Worm (Caenorhabditis elegans) whole organism, mixed stage, embryonic: Measurements from ENCODE around the gene moa-2.

Experiments
- M03D4.4 ChIP-seq: sonication (generic microtip); optimal IDR thresholded peaks from 2 replicates; lab custom pipeline; 2017; ENCODE audit warnings: mild to moderate bottlenecking, missing genetic modification characterization, missing compliant biosample characterization
- bed-3 ChIP-seq: fragments of 200-800 bp; sonication (Bioruptor generic); optimal IDR thresholded peaks from 3 replicates; lab custom pipeline; 2018; ENCODE audit warnings: mild to moderate bottlenecking, missing genetic modification characterization, moderate library complexity, missing compliant biosample characterization
- blmp-1 ChIP-seq: fragments of 150-350 bp; optimal IDR thresholded peaks from 2 replicates; lab custom pipeline; 2014; ENCODE audit warnings: missing biosample characterization, missing genetic modification characterization
- ceh-39 ChIP-seq: fragments of 150-350 bp; optimal IDR thresholded peaks from 2 replicates; lab custom pipeline; 2014; ENCODE audit warnings: missing biosample characterization, missing genetic modification characterization
- ceh-43 ChIP-seq: fragments of 200-800 bp; sonication (Bioruptor generic); optimal IDR thresholded peaks from 2 replicates; lab custom pipeline; 2018; ENCODE audit warnings: mild to moderate bottlenecking, missing genetic modification characterization, moderate library complexity, missing compliant biosample characterization
- ceh-83 ChIP-seq: fragments of 200-800 bp; sonication (Bioruptor generic); optimal IDR thresholded peaks from 2 replicates; lab custom pipeline; 2018; ENCODE audit warnings: mild to moderate bottlenecking, missing genetic modification characterization, missing compliant biosample characterization
- ces-1 ChIP-seq: fragments of 150-350 bp; optimal IDR thresholded peaks from 2 replicates; lab custom pipeline; 2014; ENCODE audit warnings: missing biosample characterization, missing genetic modification reagents, missing genetic modification characterization
- cnd-1 ChIP-seq: fragments of 200-800 bp; sonication (Bioruptor generic); optimal IDR thresholded peaks from 2 replicates; lab custom pipeline; 2018; ENCODE audit warnings: mild to moderate bottlenecking, missing genetic modification characterization, missing compliant biosample characterization
- drap-1 ChIP-seq: fragments of 200-800 bp; sonication (Bioruptor generic); optimal IDR thresholded peaks from 3 replicates; lab custom pipeline; 2018; ENCODE audit warnings: mild to moderate bottlenecking, missing genetic modification characterization, missing compliant biosample characterization
- elt-1 ChIP-seq: sonication (generic microtip); optimal IDR thresholded peaks from 2 replicates; lab custom pipeline; 2017; ENCODE audit warnings: missing genetic modification characterization, mild to moderate bottlenecking, missing compliant biosample characterization, antibody characterized with exemption, moderate library complexity, borderline replicate concordance; ENCODE audit not compliant: insufficient read depth
- elt-3 ChIP-seq: fragments of 150-350 bp; optimal IDR thresholded peaks from 2 replicates; lab custom pipeline; 2014; ENCODE audit warnings: missing biosample characterization, missing genetic modification characterization
- flh-1 ChIP-seq: fragments of 200-800 bp; sonication (Bioruptor generic); optimal IDR thresholded peaks from 2 replicates; lab custom pipeline; 2018; ENCODE audit warnings: mild to moderate bottlenecking, missing genetic modification characterization, moderate library complexity, missing compliant biosample characterization
- ham-2 ChIP-seq: fragments of 200-800 bp; sonication (Bioruptor generic); optimal IDR thresholded peaks from 2 replicates; lab custom pipeline; 2018; ENCODE audit warnings: mild to moderate bottlenecking, missing genetic modification characterization, missing compliant biosample characterization
- hlh-1 ChIP-seq: fragments of 150-350 bp; optimal IDR thresholded peaks from 2 replicates; lab custom pipeline; 2014; ENCODE audit warnings: missing biosample characterization, missing genetic modification reagents, missing genetic modification characterization
- lin-13 ChIP-seq: fragments of 150-350 bp; optimal IDR thresholded peaks from 2 replicates; lab custom pipeline; 2014; ENCODE audit warnings: missing biosample characterization, missing genetic modification characterization
- lin-32 ChIP-seq: fragments of 200-800 bp; sonication (Bioruptor generic); optimal IDR thresholded peaks from 2 replicates; lab custom pipeline; 2018; ENCODE audit warnings: mild to moderate bottlenecking, missing genetic modification characterization, missing compliant biosample characterization
- lsy-2 ChIP-seq: fragments of 150-350 bp; optimal IDR thresholded peaks from 2 replicates; lab custom pipeline; 2014; ENCODE audit warnings: missing biosample characterization, missing genetic modification characterization
- mab-5 ChIP-seq: fragments of 150-350 bp; optimal IDR thresholded peaks from 2 replicates; lab custom pipeline; 2014; ENCODE audit warnings: missing biosample characterization, missing genetic modification characterization
- mep-1 ChIP-seq: fragments of 150-350 bp; optimal IDR thresholded peaks from 2 replicates; lab custom pipeline; 2017; ENCODE audit warnings: missing biosample characterization, missing genetic modification reagents, missing genetic modification characterization, inconsistent platforms
- mls-2 ChIP-seq: sonication (generic microtip); optimal IDR thresholded peaks from 2 replicates; lab custom pipeline; 2016; ENCODE audit warnings: mild to moderate bottlenecking, missing genetic modification characterization, moderate library complexity, missing compliant biosample characterization
- nhr-12 ChIP-seq: fragments of 150-350 bp; optimal IDR thresholded peaks from 2 replicates; lab custom pipeline; 2014; ENCODE audit warnings: missing biosample characterization, missing genetic modification characterization
- nhr-2 ChIP-seq: fragments of 150-350 bp; optimal IDR thresholded peaks from 2 replicates; lab custom pipeline; 2014; ENCODE audit warnings: missing biosample characterization, missing genetic modification characterization
- nhr-237 ChIP-seq: fragments of 150-350 bp; optimal IDR thresholded peaks from 2 replicates; lab custom pipeline; 2014; ENCODE audit warnings: missing biosample characterization, missing genetic modification characterization
- nhr-28 ChIP-seq: fragments of 150-350 bp; optimal IDR thresholded peaks from 2 replicates; lab custom pipeline; 2014; ENCODE audit warnings: missing biosample characterization, missing genetic modification characterization
- nhr-76 ChIP-seq: sonication (generic microtip); optimal IDR thresholded peaks from 2 replicates; lab custom pipeline; 2017; ENCODE audit warnings: missing biosample characterization, missing genetic modification characterization
- pha-4 ChIP-seq: fragments of 150-350 bp; optimal IDR thresholded peaks from 2 replicates; lab custom pipeline; 2018; ENCODE audit warnings: missing biosample characterization, missing genetic modification reagents, missing genetic modification characterization
- snpc-4 ChIP-seq: fragments of 150-350 bp; optimal IDR thresholded peaks from 2 replicates; lab custom pipeline; 2014; ENCODE audit warnings: missing biosample characterization, missing genetic modification characterization
- sptf-1 ChIP-seq: sonication (generic microtip); optimal IDR thresholded peaks from 2 replicates; lab custom pipeline; 2017; ENCODE audit warnings: mild to moderate bottlenecking, missing genetic modification characterization, moderate library complexity, missing compliant biosample characterization
- unc-39 ChIP-seq: fragments of 150-350 bp; optimal IDR thresholded peaks from 2 replicates; lab custom pipeline; 2014; ENCODE audit warnings: missing biosample characterization, missing genetic modification characterization
- unc-62 ChIP-seq: fragments of 150-350 bp; optimal IDR thresholded peaks from 2 replicates; lab custom pipeline; 2014; ENCODE audit warnings: missing biosample characterization, missing genetic modification reagents, missing genetic modification characterization
- zip-8 ChIP-seq: fragments of 150-350 bp; optimal IDR thresholded peaks from 2 replicates; lab custom pipeline; 2014; ENCODE audit warnings: missing biosample characterization, missing genetic modification characterization
- ztf-11 ChIP-seq: fragments of 150-350 bp; optimal IDR thresholded peaks from 2 replicates; lab custom pipeline; 2014; ENCODE audit warnings: missing biosample characterization, missing genetic modification characterization

moa-2 gene

DNA sequence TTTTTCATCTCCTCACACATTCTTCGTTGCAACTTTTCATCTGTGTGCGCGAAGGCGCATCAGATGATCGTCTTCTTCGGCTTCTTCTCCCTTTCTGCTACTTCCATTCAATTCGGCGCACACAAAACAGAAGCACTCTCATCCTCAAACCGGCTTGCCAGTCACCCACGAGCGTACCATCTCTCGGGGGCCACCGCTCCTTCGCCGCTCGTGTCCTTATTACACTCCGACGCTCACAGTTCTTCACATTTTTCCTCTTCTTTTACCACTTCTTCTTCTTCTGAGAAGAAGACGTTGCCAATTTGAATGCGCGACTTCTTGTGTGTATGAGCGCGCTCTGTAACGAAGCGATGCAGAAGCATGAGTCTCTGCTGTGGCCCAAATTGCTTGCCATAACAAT, 20.3 kb downstream of the moa-2 start:
- no peak for TF ChIP-seq nhr-76 (tag; lab: Kevin White, UChicago)
- no peak for TF ChIP-seq ceh-83
- peak; percentile 69 for TF ChIP-seq ham-2 (GFP tag; lab: Kevin White, UChicago)

DNA sequence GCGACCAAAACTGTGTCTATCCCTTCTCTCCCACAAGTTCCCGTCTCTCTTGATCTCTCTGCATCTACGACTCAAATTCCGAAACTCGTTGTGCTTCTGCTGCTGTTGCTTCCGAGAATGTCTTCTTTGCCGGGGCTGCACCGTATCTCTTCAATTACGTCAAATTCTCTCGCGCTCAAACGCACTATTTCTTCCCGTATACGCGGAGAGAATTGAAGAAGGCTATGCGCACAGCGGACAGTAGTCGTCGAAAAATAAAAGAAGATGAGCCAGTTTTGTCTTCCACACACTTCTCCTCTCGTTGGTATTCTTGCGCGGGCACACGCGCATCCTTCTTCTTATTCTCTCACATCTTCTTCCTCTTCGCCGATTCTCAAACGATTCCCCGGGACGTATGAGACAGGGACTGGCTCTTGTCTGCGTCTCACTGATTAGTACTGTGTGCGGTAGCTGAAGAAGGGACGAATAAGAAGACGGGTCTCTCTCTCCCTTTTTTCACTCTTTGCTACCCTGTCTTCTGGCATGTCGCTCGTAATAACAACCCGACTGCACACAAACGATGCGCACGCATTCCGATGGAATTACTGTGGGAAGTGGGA, 22.4 kb downstream of the moa-2 start:
- peak; percentile 97 for TF ChIP-seq ham-2 (GFP tag; lab: Kevin White, UChicago)
- TF ChIP-seq sptf-1 (tag; lab: Kevin White, UChicago), result peak; percentile 48
- TF ChIP-seq blmp-1 (tag; lab: Kevin White, UChicago), result peak; percentile 48
- TF ChIP-seq cnd-1 (tag; lab: Kevin White, UChicago), result peak; percentile 32
- TF ChIP-seq drap-1 (GFP tag; lab: Kevin White, UChicago), result peak; percentile 0
- peak; percentile 49 for TF ChIP-seq mls-2
- TF ChIP-seq unc-62, result no peak
- no peak for TF ChIP-seq nhr-12 (tag; lab: Kevin White, UChicago)
- no peak for TF ChIP-seq flh-1
- peak; percentile 66 for TF ChIP-seq ces-1 (GFP tag; lab: Kevin White, UChicago)

ce11 chrII:7675752-7676151, 23.1 kb downstream of the moa-2 start:
- TF ChIP-seq elt-3 (no peak), snpc-4 (no peak), ceh-39 (no peak), mab-5 (tag; lab: Kevin White, UChicago) (no peak), ham-2 (GFP tag; lab: Kevin White, UChicago) (no peak), nhr-12 (tag; lab: Kevin White, UChicago) (no peak), drap-1 (GFP tag; lab: Kevin White, UChicago) (no peak), nhr-237 (no peak), lin-13 (tag; lab: Kevin White, UChicago) (no peak), elt-1 (no peak), lin-32 (GFP tag; lab: Kevin White, UChicago) (no peak), ceh-43 (GFP tag; lab: Kevin White, UChicago) (no peak), sptf-1 (tag; lab: Kevin White, UChicago) (no peak), hlh-1 (no peak), unc-39 (tag; lab: Kevin White, UChicago) (no peak), zip-8 (no peak), unc-62 (no peak), blmp-1 (tag; lab: Kevin White, UChicago) (no peak), flh-1 (no peak)

DNA sequence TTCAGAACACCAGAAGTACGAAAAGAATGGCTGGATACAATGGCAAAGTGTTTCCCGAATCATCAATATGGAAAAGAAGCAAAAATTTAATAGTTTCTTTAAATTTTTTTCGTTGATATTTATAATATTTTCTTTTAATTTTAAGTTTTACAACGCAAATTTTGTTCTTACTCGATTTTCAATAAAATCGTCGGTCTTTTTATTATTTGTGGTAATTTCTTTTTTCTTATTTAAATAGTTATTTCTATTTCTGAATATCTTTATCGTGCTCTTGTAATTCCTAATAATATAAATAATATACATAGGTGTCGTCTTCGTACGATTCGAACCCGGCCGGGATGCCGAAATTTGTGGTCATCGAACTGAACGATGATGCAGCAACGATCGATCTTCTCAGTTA, 27.1 kb downstream of the moa-2 start, which contains the start of gene lir-1:
Gene lir-1, plus strand, starts transcription at position 301 of the 400 bp plus-strand sequence.
- TF ChIP-seq lin-13 (tag; lab: Kevin White, UChicago), result no peak
- TF ChIP-seq lin-32 (GFP tag; lab: Kevin White, UChicago), result no peak
- TF ChIP-seq drap-1 (GFP tag; lab: Kevin White, UChicago), result no peak
- no peak for TF ChIP-seq nhr-2 (tag; lab: Kevin White, UChicago)

DNA sequence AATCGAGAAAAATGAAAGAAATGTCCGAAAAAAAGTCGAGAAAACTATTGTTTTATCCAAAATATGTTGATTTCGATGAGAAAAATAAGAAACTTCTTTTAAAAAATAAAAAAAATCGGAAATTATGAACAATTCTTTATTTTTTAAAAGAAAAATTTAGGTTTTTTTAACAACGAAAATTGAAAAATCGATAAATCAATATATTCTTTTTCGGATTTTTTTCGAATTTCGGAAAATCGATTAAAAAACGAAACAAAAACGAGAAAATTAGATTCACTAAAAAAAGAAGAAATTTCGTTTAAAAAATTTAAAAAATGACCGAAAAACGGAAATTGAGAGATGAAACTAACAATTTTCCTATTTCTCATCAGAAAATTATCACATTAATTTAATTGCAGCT, 28.8 kb downstream of the moa-2 start:
- no peak for TF ChIP-seq M03D4.4 (tag; lab: Kevin White, UChicago)
- no peak for TF ChIP-seq cnd-1 (tag; lab: Kevin White, UChicago)
- no peak for TF ChIP-seq bed-3
- no peak for TF ChIP-seq lin-32 (GFP tag; lab: Kevin White, UChicago)
- no peak for TF ChIP-seq sptf-1 (tag; lab: Kevin White, UChicago)
- no peak for TF ChIP-seq pha-4 (tag; lab: Kevin White, UChicago)
- TF ChIP-seq, all 35 proteins: peak for 0

ce11 chrII:7669409-7669808, 29.4 kb downstream of the moa-2 start:
- peak; percentile 10 for TF ChIP-seq mls-2
- TF ChIP-seq lsy-2 (tag; lab: Kevin White, UChicago), result no peak
- TF ChIP-seq mep-1 (tag; lab: Kevin White, UChicago), result peak; percentile 41
- TF ChIP-seq pha-4 (tag; lab: Kevin White, UChicago), result no peak
- no peak for TF ChIP-seq nhr-2 (tag; lab: Kevin White, UChicago)
- no peak for TF ChIP-seq drap-1 (GFP tag; lab: Kevin White, UChicago)
- TF ChIP-seq cnd-1 (tag; lab: Kevin White, UChicago), result no peak
- TF ChIP-seq lin-32 (GFP tag; lab: Kevin White, UChicago), result no peak
- no peak for TF ChIP-seq ztf-11
- no peak for TF ChIP-seq snpc-4
- peak; percentile 63 for TF ChIP-seq ces-1 (GFP tag; lab: Kevin White, UChicago)
- peak; percentile 62 for TF ChIP-seq ham-2 (GFP tag; lab: Kevin White, UChicago)
- TF ChIP-seq elt-1, result no peak
- TF ChIP-seq nhr-12 (tag; lab: Kevin White, UChicago), result no peak
- TF ChIP-seq unc-39 (tag; lab: Kevin White, UChicago), result no peak
- no peak for TF ChIP-seq nhr-28 (tag; lab: Kevin White, UChicago)
- peak; percentile 26 for TF ChIP-seq lin-13 (tag; lab: Kevin White, UChicago)
- no peak for TF ChIP-seq blmp-1 (tag; lab: Kevin White, UChicago)
- TF ChIP-seq mab-5 (tag; lab: Kevin White, UChicago), result no peak
- TF ChIP-seq ceh-83, result no peak
- TF ChIP-seq hlh-1, result no peak
- TF ChIP-seq, all 35 proteins: peak for 5
